Fruit fly (Drosophila melanogaster) S2 (cell line): Measurements from ENCODE around the gene ssp3.

Source experiments
- CG8478 ChIP-seq: fragments of >200 bp; optimal IDR thresholded peaks from 2 replicates; lab custom pipeline; 2018
- CTCF ChIP-seq, 2 experiments: fragments of >200 bp; optimal IDR thresholded peaks; 2 replicates each; lab custom pipeline; 2018

dm6 chr2L:18948065-18948723, 4.4 kb upstream of the ssp3 start:
- no peak for TF ChIP-seq CG8478 (lab: Kevin White, UChicago)
- TF ChIP-seq CTCF (optimal IDR thresholded peaks at IDR 0.05; lab: Kevin White, UChicago), result no peak
